Worm (Caenorhabditis elegans): ENCODE data around the gene fubl-1.

DNA sequence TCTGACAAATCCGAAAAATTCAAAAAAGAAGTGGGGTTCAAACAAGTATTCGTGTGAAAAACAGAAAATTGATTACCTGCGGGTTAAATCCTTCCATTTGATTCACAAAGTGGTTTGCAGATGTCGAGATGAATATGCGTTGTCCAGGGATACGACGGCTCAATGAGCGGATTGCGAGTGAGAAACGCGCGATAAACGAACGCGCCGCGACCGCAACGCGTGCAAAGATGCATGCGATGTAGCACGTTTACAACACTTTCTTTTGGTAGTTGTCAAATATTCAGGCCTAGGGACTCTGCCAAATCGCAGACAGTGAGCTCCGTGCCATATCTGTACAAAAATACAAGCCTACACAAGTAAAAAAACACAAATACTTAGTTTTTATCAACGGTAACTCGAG, at the start of gene fubl-1:
- TF ChIP-seq tbx-2 (tag; optimal IDR thresholded peaks at IDR 0.05), result peak; percentile 26
- no peak for TF ChIP-seq pha-4 (tag; optimal IDR thresholded peaks at IDR 0.05)
- no peak for TF ChIP-seq ceh-34 (tag; optimal IDR thresholded peaks at IDR 0.05)
- no peak for TF ChIP-seq pros-1 (tag; optimal IDR thresholded peaks at IDR 0.05)
- TF ChIP-seq ama-1 (optimal IDR thresholded peaks at IDR 0.05), result no peak
- no peak for TF ChIP-seq ref-2 (tag; optimal IDR thresholded peaks at IDR 0.05)
- TF ChIP-seq tbx-7 (tag; optimal IDR thresholded peaks at IDR 0.05), result no peak
- TF ChIP-seq fkh-6 (tag; optimal IDR thresholded peaks at IDR 0.05), result no peak
- no peak for TF ChIP-seq syd-9 (tag; optimal IDR thresholded peaks at IDR 0.05)

Measured in whole organism, late embryonic.